Fruit fly (Drosophila melanogaster): ENCODE measurements around the gene Gnpnat.

The Gnpnat gene

DNA sequence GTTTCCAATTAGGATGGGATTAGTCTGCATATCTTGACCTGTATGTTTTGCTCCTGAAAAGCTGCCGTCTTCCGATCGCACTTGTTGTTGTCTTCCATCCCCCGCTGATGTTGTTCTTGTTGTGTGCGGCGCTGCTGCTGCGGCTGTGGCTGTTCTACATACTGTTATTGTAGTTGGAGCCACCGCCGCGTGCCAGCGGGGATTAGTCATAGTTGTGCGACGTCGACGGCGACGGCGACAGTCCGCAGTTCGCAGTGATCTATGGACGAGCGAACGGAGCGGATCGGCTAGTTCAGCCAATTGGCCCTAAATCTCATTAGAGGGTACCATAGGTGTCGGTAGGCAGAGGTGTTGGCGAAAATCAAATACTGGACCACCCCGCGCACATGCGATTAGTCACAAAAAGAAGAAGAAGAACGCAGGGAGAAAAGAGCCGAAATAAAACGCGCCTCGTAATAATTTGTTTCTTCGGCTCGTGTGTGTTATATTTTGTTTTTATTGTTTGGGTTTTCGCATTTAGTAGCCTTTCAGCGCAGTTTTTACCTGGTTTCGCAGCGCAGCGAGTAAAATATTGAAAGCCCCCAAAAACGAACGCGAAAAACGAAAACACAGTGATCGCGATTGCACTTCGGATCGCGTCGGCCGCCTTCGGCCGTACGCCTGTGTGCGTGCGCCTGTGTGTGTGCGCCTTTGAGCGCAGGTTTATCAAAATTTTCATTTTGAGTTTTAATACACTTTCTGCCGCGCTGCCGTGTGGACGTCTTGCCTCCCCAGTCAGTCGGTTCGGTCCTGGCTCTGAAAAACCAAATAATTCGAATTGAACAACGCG lies 27.4 kb downstream of the Gnpnat start, which contains the start of gene kay (continued):
- TF ChIP-seq CG12104 (GFP tag; optimal IDR thresholded peaks at IDR 0.05), result no peak
- no peak; the same call in 2 of the 3 replicates for TF ChIP-seq CG6791 (GFP tag; IDR thresholded peaks at IDR 0.05; ENCODE audit: partially characterized antibody)
- TF ChIP-seq CG11247 (GFP tag; IDR thresholded peaks at IDR 0.05), result no peak
- TF ChIP-seq CG14710 (tag; optimal IDR thresholded peaks at IDR 0.05), result no peak
- no peak for TF ChIP-seq Spps (tag; optimal IDR thresholded peaks at IDR 0.05)
- TF ChIP-seq CG7357 (GFP tag; IDR thresholded peaks at IDR 0.05), result no peak
- TF ChIP-seq CG15011 (GFP tag; optimal IDR thresholded peaks at IDR 0.05), result no peak
- no peak for TF ChIP-seq B-H2 (GFP tag; optimal IDR thresholded peaks at IDR 0.05)
- TF ChIP-seq mam (GFP tag; optimal IDR thresholded peaks at IDR 0.05), result no peak
- no peak for TF ChIP-seq da (GFP tag; optimal IDR thresholded peaks at IDR 0.05)
- TF ChIP-seq Sin3A (optimal IDR thresholded peaks at IDR 0.05), result no peak
- TF ChIP-seq sens (GFP tag), result peak; percentile 29
- no peak for TF ChIP-seq hth (optimal IDR thresholded peaks at IDR 0.05)
- no peak for TF ChIP-seq onecut (GFP tag; IDR thresholded peaks at IDR 0.05)
- no peak for TF ChIP-seq CrebB (tag; optimal IDR thresholded peaks at IDR 0.05)
- no peak for TF ChIP-seq fd96Cb (tag; optimal IDR thresholded peaks at IDR 0.05)
- no peak for TF ChIP-seq chif (GFP tag; optimal IDR thresholded peaks at IDR 0.05)
- no peak for TF ChIP-seq CG10321 (GFP tag; IDR thresholded peaks at IDR 0.05)
- no peak for TF ChIP-seq stwl (tag; optimal IDR thresholded peaks at IDR 0.05)
- TF ChIP-seq CG11723 (GFP tag; optimal IDR thresholded peaks at IDR 0.05), result no peak
- TF ChIP-seq Kr (GFP tag; optimal IDR thresholded peaks at IDR 0.05), result no peak
- no peak for TF ChIP-seq emc (GFP tag; optimal IDR thresholded peaks at IDR 0.05)
- no peak for TF ChIP-seq lbe (GFP tag; optimal IDR thresholded peaks at IDR 0.05)
- peak; percentile 96 for TF ChIP-seq Deaf1 (tag; optimal IDR thresholded peaks at IDR 0.05)
- TF ChIP-seq Hr39 (optimal IDR thresholded peaks at IDR 0.05), result peak; percentile 97
- TF ChIP-seq ewg (GFP tag; optimal IDR thresholded peaks at IDR 0.05), result no peak
- no peak for TF ChIP-seq CG8388 (GFP tag; optimal IDR thresholded peaks at IDR 0.05)
- no peak for TF ChIP-seq CG14441 (GFP tag; IDR thresholded peaks at IDR 0.05)
- no peak for TF ChIP-seq Lhr (GFP tag; optimal IDR thresholded peaks at IDR 0.05)
- TF ChIP-seq BEAF-32 (GFP tag; optimal IDR thresholded peaks at IDR 0.05), result no peak
- TF ChIP-seq otp (GFP tag; IDR thresholded peaks at IDR 0.05), result no peak
- TF ChIP-seq CG11560 (tag; IDR thresholded peaks at IDR 0.05), result no peak
- TF ChIP-seq Chrac-16 (GFP tag; optimal IDR thresholded peaks at IDR 0.05), result no peak
- TF ChIP-seq Xbp1 (GFP tag; optimal IDR thresholded peaks at IDR 0.05), result no peak
- 0 out of 2 replicates have a peak, but pooled peaks have one; percentile 24 for TF ChIP-seq Oaz (GFP tag; IDR thresholded peaks at IDR 0.05)
- TF ChIP-seq pfk (GFP tag; optimal IDR thresholded peaks at IDR 0.05), result no peak
- no peak for TF ChIP-seq CG12299 (tag; optimal IDR thresholded peaks at IDR 0.05)
- no peak for TF ChIP-seq Nf-YA (GFP tag; IDR thresholded peaks at IDR 0.05)
- TF ChIP-seq Gsc (GFP tag; IDR thresholded peaks at IDR 0.05), result no peak
- no peak for TF ChIP-seq Rx (GFP tag; IDR thresholded peaks at IDR 0.05)
- TF ChIP-seq jumu (GFP tag; optimal IDR thresholded peaks at IDR 0.05), result no peak
- TF ChIP-seq CG6765 (GFP tag; optimal IDR thresholded peaks at IDR 0.05), result no peak
- no peak for TF ChIP-seq CG3065 (GFP tag; optimal IDR thresholded peaks at IDR 0.05)
- TF ChIP-seq Max (GFP tag; optimal IDR thresholded peaks at IDR 0.05), result no peak
- TF ChIP-seq slou (GFP tag; optimal IDR thresholded peaks at IDR 0.05), result no peak
- TF ChIP-seq CG2199 (GFP tag; IDR thresholded peaks at IDR 0.05), result peak; percentile 39; the same call in 1 of the 3 replicates
- peak; percentile 13 for TF ChIP-seq nom (GFP tag; optimal IDR thresholded peaks at IDR 0.05)
- no peak for TF ChIP-seq Hr3 (GFP tag; optimal IDR thresholded peaks at IDR 0.05)
- TF ChIP-seq CTCF (GFP tag; optimal IDR thresholded peaks at IDR 0.05), result no peak
- TF ChIP-seq CG13424 (tag; optimal IDR thresholded peaks at IDR 0.05), result no peak
- TF ChIP-seq bcd (GFP tag; optimal IDR thresholded peaks at IDR 0.05), result no peak
- TF ChIP-seq CG10979 (tag; optimal IDR thresholded peaks at IDR 0.05), result no peak
